Worm (Caenorhabditis elegans) whole organism, L4/young adult: ENCODE measurements around the gene F56C3.9.

Experiments
- W03F9.2 ChIP-seq: fragments of 150-350 bp; optimal IDR thresholded peaks from 2 replicates; lab custom pipeline; 2014; ENCODE audit warnings: missing biosample characterization, missing genetic modification characterization
- him-1 ChIP-seq: sonication (generic microtip); optimal IDR thresholded peaks from 2 replicates; lab custom pipeline; 2016; ENCODE audit warnings: missing genotype, missing genetic modification reagents, missing genetic modification characterization, missing compliant biosample characterization

ce11 chrX:1393891-1394290 lies at the start of gene F56C3.9:
- TF ChIP-seq him-1 (tag; lab: Kevin White, UChicago) (no peak), W03F9.2 (tag; lab: Kevin White, UChicago) (no peak)
